ENCODE assay signal across 1 fruit fly cellular context in genomic region chrX:16932820-16933386, dm6.
TF ChIP-seq lines count a peak whose summit lies in the region.

No protein-coding gene starts in this region.

TF ChIP-seq in whole organism, embryonic, 481 proteins besides CTCF, POLR2A, EP300 and RAD21 (continued from another document):
- TF ChIP-seq C15 (GFP tag; IDR thresholded peaks at IDR 0.05; lab: Robert Waterston, UW) (no peak), CG30431 (GFP tag; optimal IDR thresholded peaks at IDR 0.05; lab: Kevin White, UChicago) (no peak), CG11504 (tag; optimal IDR thresholded peaks at IDR 0.05; lab: Kevin White, UChicago) (peak; percentile 8), CG2678 (tag; optimal IDR thresholded peaks at IDR 0.05; lab: Kevin White, UChicago) (peak; percentile 2), vvl (GFP tag; IDR thresholded peaks at IDR 0.05; lab: Robert Waterston, UW) (peak; percentile 28; the same call in 1 of the 2 replicates), eve (GFP tag; optimal IDR thresholded peaks at IDR 0.05; lab: Kevin White, UChicago) (no peak), CG10543 (GFP tag; optimal IDR thresholded peaks at IDR 0.05; lab: Kevin White, UChicago) (no peak), stc (GFP tag; IDR thresholded peaks at IDR 0.05; lab: Robert Waterston, UW) (no peak), CG15073 (GFP tag; optimal IDR thresholded peaks at IDR 0.05; lab: Kevin White, UChicago) (no peak), CG1233 (GFP tag; optimal IDR thresholded peaks at IDR 0.05; lab: Kevin White, UChicago) (no peak), grau (tag; optimal IDR thresholded peaks at IDR 0.05; lab: Kevin White, UChicago) (no peak), CG5245 (GFP tag; optimal IDR thresholded peaks at IDR 0.05; lab: Kevin White, UChicago) (no peak), shn (GFP tag; optimal IDR thresholded peaks at IDR 0.05; lab: Kevin White, UChicago) (no peak), slou (GFP tag; optimal IDR thresholded peaks at IDR 0.05; lab: Kevin White, UChicago) (no peak), CG4424 (GFP tag; optimal IDR thresholded peaks at IDR 0.05; lab: Kevin White, UChicago) (peak; percentile 8), ci (GFP tag; IDR thresholded peaks at IDR 0.05; lab: Robert Waterston, UW) (peak; percentile 37; the same call in 1 of the 3 replicates), Fer3 (tag; optimal IDR thresholded peaks at IDR 0.05; lab: Kevin White, UChicago) (no peak), hbn (GFP tag; IDR thresholded peaks at IDR 0.05; lab: Robert Waterston, UW; ENCODE audit: partially characterized antibody) (no peak), CG3995 (GFP tag; optimal IDR thresholded peaks at IDR 0.05; lab: Kevin White, UChicago) (no peak), klu (GFP tag; IDR thresholded peaks at IDR 0.05; lab: Robert Waterston, UW) (no peak), Gug (GFP tag; IDR thresholded peaks at IDR 0.05; lab: Robert Waterston, UW) (no peak), Blimp-1 (GFP tag; optimal IDR thresholded peaks at IDR 0.05; lab: Kevin White, UChicago) (peak; percentile 51)
